Worm (Caenorhabditis elegans): ENCODE data around the gene srx-46.
A peak's percentile ranks its signal among the peaks of the same experiment; 100 is the strongest.

The srx-46 gene

ce11 chrV:9343629-9344624 is 9.1 kb upstream of the srx-46 start, which contains the start of gene tos-1:
TSS of gene tos-1 (minus strand) at chrV:9344203.
- peak; percentile 100 for TF ChIP-seq unc-86 (tag; optimal IDR thresholded peaks at IDR 0.05)
- TF ChIP-seq unc-130 (tag; optimal IDR thresholded peaks at IDR 0.05) = peak; percentile 69
- peak; percentile 99 for TF ChIP-seq tbx-2 (tag; optimal IDR thresholded peaks at IDR 0.05)
- peak; percentile 89 for TF ChIP-seq lir-3 (tag; optimal IDR thresholded peaks at IDR 0.05; ENCODE audit: poor library complexity)
- peak; percentile 98 for TF ChIP-seq nhr-19 (GFP tag; conservative IDR thresholded peaks at IDR 0.05)
- TF ChIP-seq dpl-1 (GFP tag; optimal IDR thresholded peaks at IDR 0.05) = peak; percentile 78 to 85 (median 80)
- no peak for TF ChIP-seq hlh-17 (GFP tag; optimal IDR thresholded peaks at IDR 0.05; ENCODE audit: borderline replicate concordance)
- TF ChIP-seq snu-23 (GFP tag; optimal IDR thresholded peaks at IDR 0.05) = peak; percentile 100
- peak; percentile 7 for TF ChIP-seq pag-3 (tag; optimal IDR thresholded peaks at IDR 0.05; ENCODE audit: borderline replicate concordance, insufficient read depth)
- TF ChIP-seq zag-1 (tag; optimal IDR thresholded peaks at IDR 0.05) = peak; percentile 86
- peak; percentile 71 for TF ChIP-seq nhr-12 (tag; optimal IDR thresholded peaks at IDR 0.05)
- TF ChIP-seq unc-98 (GFP tag; IDR thresholded peaks at IDR 0.05) = peak; percentile 97
- TF ChIP-seq C04F5.9 (tag; optimal IDR thresholded peaks at IDR 0.05) = peak; percentile 89
- peak; percentile 100 for TF ChIP-seq lin-14 (GFP tag; optimal IDR thresholded peaks at IDR 0.05)
- TF ChIP-seq fos-1 (tag; optimal IDR thresholded peaks at IDR 0.05) = peak; percentile 90
- TF ChIP-seq pax-3 (tag; optimal IDR thresholded peaks at IDR 0.05) = peak; percentile 100
- peak; percentile 99 for TF ChIP-seq ama-1 (optimal IDR thresholded peaks at IDR 0.05)
- TF ChIP-seq egl-27 (tag; optimal IDR thresholded peaks at IDR 0.05) = peak; percentile 82 to 95
- peak; percentile 90 for TF ChIP-seq unc-62 (GFP tag; optimal IDR thresholded peaks at IDR 0.05)
- TF ChIP-seq ceh-8 (GFP tag; optimal IDR thresholded peaks at IDR 0.05) = peak; percentile 94
- peak; percentile 44 for TF ChIP-seq Y116A8C.19 (tag; optimal IDR thresholded peaks at IDR 0.05; ENCODE audit: borderline replicate concordance)
- peak; percentile 97 for TF ChIP-seq C16A3.4 (tag; optimal IDR thresholded peaks at IDR 0.05)
- no peak for TF ChIP-seq pqm-1 (tag; optimal IDR thresholded peaks at IDR 0.05)
- peak; percentile 48 for TF ChIP-seq ceh-63 (GFP tag; optimal IDR thresholded peaks at IDR 0.05)
- peak; percentile 72 for TF ChIP-seq nhr-28 (tag; optimal IDR thresholded peaks at IDR 0.05)
- peak; percentile 14 for TF ChIP-seq mef-2 (tag; optimal IDR thresholded peaks at IDR 0.05)
- TF ChIP-seq aly-2 (tag; optimal IDR thresholded peaks at IDR 0.05) = peak; percentile 86
- TF ChIP-seq nhr-11 (tag; optimal IDR thresholded peaks at IDR 0.05) = peak; percentile 97
- TF ChIP-seq nhr-71 (tag; optimal IDR thresholded peaks at IDR 0.05) = peak; percentile 100
- peak; percentile 99 for TF ChIP-seq ceh-88 (GFP tag; IDR thresholded peaks at IDR 0.05)
- TF ChIP-seq hpl-2 (GFP tag; optimal IDR thresholded peaks at IDR 0.05) = peak; percentile 95
- peak; percentile 99 for TF ChIP-seq grh-1 (GFP tag; IDR thresholded peaks at IDR 0.05)
- peak in 5 of 6 experiments; percentile 81 to 98 (median 90) for TF ChIP-seq elt-3 (tag; optimal IDR thresholded peaks at IDR 0.05)
- peak; percentile 90 to 92 for TF ChIP-seq efl-1 (optimal IDR thresholded peaks at IDR 0.05)
- TF ChIP-seq efl-1 (GFP tag; optimal IDR thresholded peaks at IDR 0.05 in 1 of 2) = peak; percentile 78 to 99
- TF ChIP-seq jun-1 (tag; optimal IDR thresholded peaks at IDR 0.05) = peak; percentile 99
- peak; percentile 98 for TF ChIP-seq irx-1 (tag; optimal IDR thresholded peaks at IDR 0.05)
- TF ChIP-seq sup-37 (GFP tag; optimal IDR thresholded peaks at IDR 0.05) = peak; percentile 98
- 0 out of 2 replicates have a peak, but pooled peaks have one; percentile 69 for TF ChIP-seq ets-5 (GFP tag; IDR thresholded peaks at IDR 0.05)
- peak; percentile 72 for TF ChIP-seq blmp-1 (tag; optimal IDR thresholded peaks at IDR 0.05)
- TF ChIP-seq nhr-90 (tag; optimal IDR thresholded peaks at IDR 0.05; ENCODE audit: poor library complexity) = peak; percentile 99
- peak; percentile 69 for TF ChIP-seq skn-1 (tag; optimal IDR thresholded peaks at IDR 0.05)
- TF ChIP-seq mep-1 (tag; optimal IDR thresholded peaks at IDR 0.05) = peak; percentile 94
- TF ChIP-seq lin-35 (GFP tag; optimal IDR thresholded peaks at IDR 0.05) = peak; percentile 87 to 93
- TF ChIP-seq fkh-8 (tag; optimal IDR thresholded peaks at IDR 0.05) = peak; percentile 100
- TF ChIP-seq efl-3 (GFP tag; optimal IDR thresholded peaks at IDR 0.05) = peak; percentile 70
- peak; percentile 95 for TF ChIP-seq ztf-4 (tag; optimal IDR thresholded peaks at IDR 0.05)
- peak; percentile 100 for TF ChIP-seq dsc-1 (tag; optimal IDR thresholded peaks at IDR 0.05)
- TF ChIP-seq xbp-1 (tag; optimal IDR thresholded peaks at IDR 0.05) = peak; percentile 99
- TF ChIP-seq ceh-82 (tag; optimal IDR thresholded peaks at IDR 0.05) = peak; percentile 73 to 95 (median 94)
